Fruit fly (Drosophila melanogaster) whole organism, embryonic: ENCODE data around the gene Nf-YA.

ENCODE experiments used
- Antp ChIP-seq: fragments of 200-800 bp; sonication (Bioruptor generic); optimal IDR thresholded peaks from 3 replicates; lab custom pipeline; 2016; ENCODE audit warnings: missing biosample characterization, missing genetic modification characterization
- BEAF-32 ChIP-seq: fragments of 200-800 bp; sonication (Bioruptor generic); optimal IDR thresholded peaks from 3 replicates; lab custom pipeline; 2017; ENCODE audit warnings: missing biosample characterization, missing genetic modification characterization, mild to moderate bottlenecking, moderate library complexity, missing genetic modification reagents
- Bgb ChIP-seq: fragments of 200-800 bp; sonication (Bioruptor generic); IDR thresholded peaks from 2 replicates; pipeline ENCODE4 v1.3.6; 2022; ENCODE audit warnings: missing biosample characterization, missing genetic modification characterization; ENCODE audit not compliant: partially characterized antibody
- C15 ChIP-seq: fragments of 200-800 bp; sonication (Bioruptor generic); IDR thresholded peaks from 3 replicates; pipeline ENCODE4 v1.3.6; 2022; ENCODE audit warnings: missing biosample characterization, missing genetic modification characterization
- CG10959 ChIP-seq: fragments of 200-800 bp; sonication (Bioruptor generic); IDR thresholded peaks from 2 replicates; pipeline ENCODE4 v1.3.6; 2022; ENCODE audit warnings: missing biosample characterization, missing genetic modification characterization
- CG11456 ChIP-seq: fragments of 200-800 bp; sonication (Bioruptor generic); IDR thresholded peaks from 3 replicates; pipeline ENCODE4 v1.3.6; 2022; ENCODE audit warnings: missing biosample characterization, missing genetic modification characterization
- CG14050 ChIP-seq: fragments of 200-800 bp; sonication (Bioruptor generic); IDR thresholded peaks from 3 replicates; pipeline ENCODE4 v1.3.6; 2022; ENCODE audit warnings: missing biosample characterization, missing genetic modification characterization
- CG14667 ChIP-seq: fragments of 200-800 bp; sonication (Bioruptor generic); IDR thresholded peaks from 2 replicates; pipeline ENCODE4 v1.3.6; 2022; ENCODE audit warnings: missing biosample characterization, missing genetic modification characterization
- CG14965 ChIP-seq: fragments of 200-800 bp; sonication (Bioruptor generic); optimal IDR thresholded peaks from 2 replicates; lab custom pipeline; 2016; ENCODE audit warnings: missing biosample characterization, missing genetic modification characterization, borderline replicate concordance
- CG16863 ChIP-seq: fragments of 200-800 bp; sonication (Bioruptor generic); optimal IDR thresholded peaks from 3 replicates; lab custom pipeline; 2016; ENCODE audit warnings: missing biosample characterization, missing genetic modification characterization
- CG1792 ChIP-seq: fragments of 200-800 bp; sonication (Bioruptor generic); optimal IDR thresholded peaks from 2 replicates; lab custom pipeline; 2016; ENCODE audit warnings: missing biosample characterization, missing genetic modification characterization
- CG18599 ChIP-seq: fragments of 200-800 bp; sonication (Bioruptor generic); optimal IDR thresholded peaks from 3 replicates; lab custom pipeline; 2017; ENCODE audit warnings: missing biosample characterization, missing genetic modification characterization, mild to moderate bottlenecking, moderate library complexity, missing genetic modification reagents
- CG18619 ChIP-seq: fragments of 200-800 bp; sonication (Bioruptor generic); optimal IDR thresholded peaks from 3 replicates; lab custom pipeline; 2017; ENCODE audit warnings: missing biosample characterization, mild to moderate bottlenecking, missing genetic modification characterization
- CG2712 ChIP-seq: fragments of 200-800 bp; optimal IDR thresholded peaks from 3 replicates; lab custom pipeline; 2019; ENCODE audit warnings: missing biosample characterization, mild to moderate bottlenecking, missing genetic modification characterization, moderate library complexity
- CG2875 ChIP-seq: fragments of 200-800 bp; sonication (Bioruptor generic); optimal IDR thresholded peaks from 2 replicates; lab custom pipeline; 2017; ENCODE audit warnings: missing biosample characterization, mild to moderate bottlenecking, missing genetic modification characterization, missing genetic modification reagents
- CG31365 ChIP-seq: fragments of 200-800 bp; sonication (Bioruptor generic); optimal IDR thresholded peaks from 2 replicates; lab custom pipeline; 2018; ENCODE audit warnings: missing biosample characterization, mild to moderate bottlenecking, missing genetic modification characterization
- CG3726 ChIP-seq: fragments of 200-800 bp; sonication (Bioruptor generic); IDR thresholded peaks from 3 replicates; pipeline ENCODE4, ENCODE4 v1.3.6; 2022; ENCODE audit warnings: missing biosample characterization, missing genetic modification characterization
- CG42726 ChIP-seq: fragments of 200-800 bp; sonication (Bioruptor generic); IDR thresholded peaks from 2 replicates; pipeline ENCODE4 v1.3.6; 2022; ENCODE audit warnings: missing biosample characterization, missing genetic modification characterization; ENCODE audit not compliant: partially characterized antibody
- CG5245 ChIP-seq: fragments of 200-800 bp; sonication (Bioruptor generic); optimal IDR thresholded peaks from 3 replicates; lab custom pipeline; 2016; ENCODE audit warnings: missing biosample characterization, missing genetic modification characterization
- CG8924 ChIP-seq: fragments of 200-800 bp; optimal IDR thresholded peaks from 3 replicates; lab custom pipeline; 2019; ENCODE audit warnings: missing biosample characterization, mild to moderate bottlenecking, missing genetic modification characterization, moderate library complexity
- Dek ChIP-seq: fragments of 200-800 bp; sonication (Bioruptor generic); optimal IDR thresholded peaks from 3 replicates; lab custom pipeline; 2019; ENCODE audit warnings: missing biosample characterization, mild to moderate bottlenecking, missing genetic modification characterization, moderate library complexity
- Doc3 ChIP-seq: fragments of 200-800 bp; sonication (Bioruptor generic); IDR thresholded peaks from 3 replicates; pipeline ENCODE4 v1.3.6; 2022; ENCODE audit warnings: missing biosample characterization, missing genetic modification characterization; ENCODE audit not compliant: partially characterized antibody
- Eip74EF ChIP-seq, 2 experiments: fragments of 200-800 bp in 1 of 2; fragments of >200 bp in 1 of 2; sonication (Bioruptor generic) in 1 of 2; optimal IDR thresholded peaks; 2 replicates each; lab custom pipeline; 2017 to 2019; ENCODE audit warnings: missing biosample characterization in 2 of 2, missing genetic modification characterization in 2 of 2, mild to moderate bottlenecking in 1 of 2, moderate library complexity in 1 of 2
- Elba2 ChIP-seq: fragments of 200-800 bp; sonication (Bioruptor generic); optimal IDR thresholded peaks from 3 replicates; lab custom pipeline; 2016; ENCODE audit warnings: missing biosample characterization, missing genetic modification characterization
- HHEX ChIP-seq: fragments of 200-800 bp; sonication (Bioruptor generic); optimal IDR thresholded peaks from 3 replicates; lab custom pipeline; 2017; ENCODE audit warnings: missing biosample characterization, mild to moderate bottlenecking, missing genetic modification characterization, missing genetic modification reagents
- Hsf ChIP-seq: fragments of 200-800 bp; sonication (Bioruptor generic); optimal IDR thresholded peaks from 3 replicates; lab custom pipeline; 2016; ENCODE audit warnings: missing biosample characterization, missing genetic modification characterization
- Lhr ChIP-seq: fragments of 200-800 bp; sonication (Bioruptor generic); optimal IDR thresholded peaks from 3 replicates; lab custom pipeline; 2017; ENCODE audit warnings: mild to moderate bottlenecking, missing biosample characterization, missing genetic modification reagents, missing genetic modification characterization
- Opbp ChIP-seq: fragments of 200-800 bp; sonication (Bioruptor generic); IDR thresholded peaks from 3 replicates; pipeline ENCODE4 v1.3.6; 2022; ENCODE audit warnings: missing biosample characterization, missing genetic modification characterization; ENCODE audit not compliant: partially characterized antibody
- Optix ChIP-seq: fragments of 200-800 bp; sonication (Bioruptor generic); IDR thresholded peaks from 3 replicates; pipeline ENCODE4 v1.3.6; 2022; ENCODE audit warnings: missing biosample characterization, missing genetic modification characterization
- Rx ChIP-seq: fragments of 200-800 bp; sonication (Bioruptor generic); IDR thresholded peaks from 2 replicates; pipeline ENCODE4 v1.3.6; 2022; ENCODE audit warnings: missing biosample characterization, missing genetic modification characterization
- Scr ChIP-seq: fragments of 200-800 bp; sonication (Bioruptor generic); IDR thresholded peaks from 2 replicates; pipeline ENCODE4 v1.3.6; 2022; ENCODE audit warnings: missing biosample characterization, missing genetic modification characterization; ENCODE audit not compliant: partially characterized antibody
- Six4 ChIP-seq: fragments of 200-800 bp; sonication (Bioruptor generic); optimal IDR thresholded peaks from 2 replicates; lab custom pipeline; 2016; ENCODE audit warnings: missing biosample characterization, missing genetic modification characterization
- Usf ChIP-seq: fragments of 200-800 bp; sonication (Bioruptor generic); optimal IDR thresholded peaks from 2 replicates; lab custom pipeline; 2017; ENCODE audit warnings: missing genotype, missing biosample characterization, missing genetic modification characterization
- abd-A ChIP-seq: fragments of 200-800 bp; sonication (Bioruptor generic); optimal IDR thresholded peaks from 3 replicates; lab custom pipeline; 2019; ENCODE audit warnings: missing biosample characterization, mild to moderate bottlenecking, missing genetic modification characterization, moderate library complexity
- ac ChIP-seq: fragments of 200-800 bp; sonication (Bioruptor generic); optimal IDR thresholded peaks from 3 replicates; lab custom pipeline; 2017; ENCODE audit warnings: missing biosample characterization, mild to moderate bottlenecking, missing genetic modification characterization
- ara ChIP-seq: fragments of 200-800 bp; sonication (Bioruptor generic); IDR thresholded peaks from 2 replicates; pipeline ENCODE4 v1.3.6; 2022; ENCODE audit warnings: missing biosample characterization, missing genetic modification characterization
- ato ChIP-seq: fragments of 200-800 bp; sonication (Bioruptor generic); IDR thresholded peaks from 2 replicates; pipeline ENCODE4 v1.3.6; 2022; ENCODE audit warnings: missing biosample characterization, missing genetic modification characterization; ENCODE audit not compliant: partially characterized antibody
- gcm ChIP-seq: fragments of 200-800 bp; sonication (Bioruptor generic); optimal IDR thresholded peaks from 2 replicates; lab custom pipeline; 2019; ENCODE audit warnings: missing biosample characterization, mild to moderate bottlenecking, missing genetic modification characterization, moderate library complexity
- mld ChIP-seq: fragments of 200-800 bp; sonication (Bioruptor generic); IDR thresholded peaks from 3 replicates; pipeline ENCODE4 v1.3.6; 2022; ENCODE audit warnings: missing biosample characterization, missing genetic modification characterization; ENCODE audit not compliant: partially characterized antibody
- odd ChIP-seq: fragments of 200-800 bp; sonication (Bioruptor generic); optimal IDR thresholded peaks from 2 replicates; lab custom pipeline; 2017; ENCODE audit warnings: missing biosample characterization, mild to moderate bottlenecking, missing genetic modification characterization
- pan ChIP-seq, 4 experiments: fragments of >200 bp in 3 of 4; fragments of 200-800 bp in 1 of 4; sonication (Bioruptor generic) in 1 of 4; optimal IDR thresholded peaks in 3 of 4; IDR thresholded peaks in 1 of 4; 2 replicates each; pipeline versions ENCODE4 v1.3.6 to Lab custom; 2017 to 2022; ENCODE audit warnings: missing biosample characterization in 2 of 4, missing genetic modification characterization in 2 of 4, mixed read lengths in 1 of 4
- pb ChIP-seq: fragments of 200-800 bp; sonication (Bioruptor generic); optimal IDR thresholded peaks from 3 replicates; lab custom pipeline; 2016; ENCODE audit warnings: missing biosample characterization, missing genetic modification characterization
- peb ChIP-seq: fragments of 200-800 bp; sonication (Bioruptor generic); IDR thresholded peaks from 2 replicates; pipeline ENCODE4 v1.3.6; 2022; ENCODE audit warnings: missing biosample characterization, missing genetic modification characterization
- row ChIP-seq: fragments of 200-800 bp; sonication (Bioruptor generic); IDR thresholded peaks from 3 replicates; pipeline ENCODE4 v1.3.6; 2022; ENCODE audit warnings: missing biosample characterization, missing genetic modification characterization
- sens ChIP-seq: fragments of 200-800 bp; sonication (Bioruptor generic); peaks from one replicate; lab custom pipeline; 2016; ENCODE audit warnings: missing biosample characterization, missing genetic modification characterization
- slp2 ChIP-seq: fragments of 200-800 bp; sonication (Bioruptor generic); optimal IDR thresholded peaks from 2 replicates; lab custom pipeline; 2016; ENCODE audit warnings: missing biosample characterization, missing genetic modification characterization
- sqz ChIP-seq: fragments of 200-800 bp; sonication (Bioruptor generic); optimal IDR thresholded peaks from 3 replicates; lab custom pipeline; 2018; ENCODE audit warnings: missing biosample characterization, mild to moderate bottlenecking, missing genetic modification characterization
- tin ChIP-seq: fragments of 200-800 bp; sonication (Bioruptor generic); optimal IDR thresholded peaks from 3 replicates; lab custom pipeline; 2016; ENCODE audit warnings: missing biosample characterization, missing genetic modification characterization

The Nf-YA gene

DNA sequence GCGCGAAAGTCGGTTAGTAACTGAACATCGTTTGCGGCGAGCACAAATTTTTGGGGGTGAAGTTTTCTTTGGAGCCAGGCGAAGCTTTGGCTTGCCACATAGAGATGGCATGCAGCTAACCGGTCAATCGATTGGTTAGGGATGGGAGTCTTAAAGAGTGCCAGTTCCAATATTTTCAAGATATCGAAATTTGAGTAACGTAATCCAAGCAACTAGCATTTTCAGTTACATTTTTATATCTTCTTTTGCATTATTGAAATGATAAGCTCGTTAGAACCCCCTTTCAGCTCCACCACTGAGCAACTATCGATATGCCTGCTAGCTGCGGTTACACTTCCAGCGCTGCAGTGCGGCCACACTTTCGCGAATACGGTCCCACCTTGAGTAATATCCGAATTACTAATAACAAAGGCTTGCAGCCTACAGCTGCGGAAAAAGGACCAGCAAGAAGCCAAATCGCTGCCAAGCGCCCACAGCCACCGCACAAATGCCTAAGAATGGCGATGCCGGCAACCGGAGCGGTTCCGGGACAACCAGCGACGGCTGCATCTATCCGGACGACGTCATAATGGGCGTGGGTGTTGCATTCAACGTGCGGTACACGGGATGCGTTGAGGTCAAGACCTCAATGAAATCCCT, 15.3 kb downstream of the Nf-YA start, which contains the start of the genes Atat and Shc (continued):
- peak; percentile 99 for TF ChIP-seq pb
- TF ChIP-seq peb (GFP tag; lab: Robert Waterston, UW): peak; percentile 99
- peak; percentile 99 for TF ChIP-seq Optix (GFP tag; lab: Robert Waterston, UW)
- TF ChIP-seq slp2 (GFP tag; lab: Kevin White, UChicago): peak; percentile 99
- TF ChIP-seq CG1792 (GFP tag; lab: Kevin White, UChicago): peak; percentile 99
- peak; percentile 99 for TF ChIP-seq CG16863 (GFP tag; lab: Kevin White, UChicago)
- TF ChIP-seq CG2875 (GFP tag; lab: Kevin White, UChicago): peak; percentile 95
- TF ChIP-seq sqz (GFP tag; lab: Kevin White, UChicago): peak; percentile 74
- peak; percentile 99 for TF ChIP-seq CG14050
- TF ChIP-seq Six4 (GFP tag; lab: Kevin White, UChicago): peak; percentile 99
- peak; percentile 99 for TF ChIP-seq Dek
- TF ChIP-seq odd: peak; percentile 88
- peak; percentile 100 for TF ChIP-seq CG11456 (GFP tag; lab: Robert Waterston, UW)
- peak in 1 of 2 experiments; percentile 89 for TF ChIP-seq Eip74EF (GFP tag; optimal IDR thresholded peaks at IDR 0.05; lab: Kevin White, UChicago)
- TF ChIP-seq CG14965: peak; percentile 91
- TF ChIP-seq Rx: peak; percentile 99
- TF ChIP-seq tin (GFP tag; lab: Kevin White, UChicago): peak; percentile 100
- TF ChIP-seq CG14667 (GFP tag; lab: Robert Waterston, UW): peak; percentile 100
- TF ChIP-seq mld: 0 out of 3 replicates have a peak, but pooled peaks have one; percentile 33
- peak; percentile 87 for TF ChIP-seq CG31365 (tag; lab: Kevin White, UChicago)
- TF ChIP-seq ara: peak; percentile 99
- TF ChIP-seq BEAF-32 (GFP tag; lab: Kevin White, UChicago): peak; percentile 99
- peak; percentile 96 for TF ChIP-seq Elba2
- peak; percentile 93 for TF ChIP-seq Scr (GFP tag; lab: Robert Waterston, UW)
- peak; percentile 99 for TF ChIP-seq CG10959
- peak; percentile 99 for TF ChIP-seq CG3726
- TF ChIP-seq abd-A (tag; lab: Kevin White, UChicago): peak; percentile 85
- peak; percentile 99 for TF ChIP-seq HHEX (GFP tag; lab: Kevin White, UChicago)
- peak; percentile 98 for TF ChIP-seq CG2712
- peak; percentile 92 for TF ChIP-seq ac (GFP tag; lab: Kevin White, UChicago)
- TF ChIP-seq CG8924: peak; percentile 98
- TF ChIP-seq CG5245 (GFP tag; lab: Kevin White, UChicago): peak; percentile 99
- peak; percentile 59; the same call in 1 of the 2 replicates for TF ChIP-seq ato (GFP tag; lab: Robert Waterston, UW)
- peak; percentile 98 for TF ChIP-seq Lhr
- peak; percentile 100 for TF ChIP-seq row
- TF ChIP-seq sens (GFP tag; lab: Kevin White, UChicago): peak; percentile 100
- TF ChIP-seq CG42726 (GFP tag; lab: Robert Waterston, UW): 0 out of 2 replicates have a peak, but pooled peaks have one; percentile 65
- TF ChIP-seq CG18599 (GFP tag; lab: Kevin White, UChicago): peak; percentile 99
- TF ChIP-seq Hsf (GFP tag; lab: Kevin White, UChicago): peak; percentile 100
- TF ChIP-seq CG18619 (GFP tag; lab: Kevin White, UChicago): peak; percentile 99
- peak; percentile 89 for TF ChIP-seq Bgb
- TF ChIP-seq Usf (GFP tag; lab: Kevin White, UChicago): peak; percentile 99
- peak; percentile 99 for TF ChIP-seq C15 (GFP tag; lab: Robert Waterston, UW)
- no peak for TF ChIP-seq pan (optimal IDR thresholded peaks at IDR 0.05; lab: Kevin White, UChicago)
- peak in 1 of 2 experiments; percentile 99 for TF ChIP-seq pan (GFP tag; optimal IDR thresholded peaks at IDR 0.05 in 1 of 2, IDR thresholded peaks at IDR 0.05 in 1 of 2)
- peak; percentile 92 for TF ChIP-seq gcm (GFP tag; lab: Kevin White, UChicago)
- peak; percentile 100 for TF ChIP-seq Antp (GFP tag; lab: Kevin White, UChicago)
- TF ChIP-seq Doc3 (GFP tag; lab: Robert Waterston, UW): peak; percentile 90
- peak; percentile 89 for TF ChIP-seq Opbp (GFP tag; lab: Robert Waterston, UW)
